Fruit fly (Drosophila melanogaster) whole organism, embryonic: ENCODE measurements around the gene uif.

ENCODE experiments used
- dm ChIP-seq: fragments of 200-800 bp; sonication (Bioruptor generic); optimal IDR thresholded peaks from 3 replicates; lab custom pipeline; 2016; ENCODE audit warnings: missing biosample characterization, missing genetic modification characterization
- psq ChIP-seq: fragments of 200-800 bp; sonication (Bioruptor generic); optimal IDR thresholded peaks from 2 replicates; lab custom pipeline; 2017; ENCODE audit warnings: missing biosample characterization, missing genetic modification characterization
- tup ChIP-seq: fragments of 200-800 bp; sonication (Bioruptor generic); optimal IDR thresholded peaks from 2 replicates; lab custom pipeline; 2016; ENCODE audit warnings: missing biosample characterization, mild to moderate bottlenecking, missing genetic modification characterization, moderate library complexity

DNA sequence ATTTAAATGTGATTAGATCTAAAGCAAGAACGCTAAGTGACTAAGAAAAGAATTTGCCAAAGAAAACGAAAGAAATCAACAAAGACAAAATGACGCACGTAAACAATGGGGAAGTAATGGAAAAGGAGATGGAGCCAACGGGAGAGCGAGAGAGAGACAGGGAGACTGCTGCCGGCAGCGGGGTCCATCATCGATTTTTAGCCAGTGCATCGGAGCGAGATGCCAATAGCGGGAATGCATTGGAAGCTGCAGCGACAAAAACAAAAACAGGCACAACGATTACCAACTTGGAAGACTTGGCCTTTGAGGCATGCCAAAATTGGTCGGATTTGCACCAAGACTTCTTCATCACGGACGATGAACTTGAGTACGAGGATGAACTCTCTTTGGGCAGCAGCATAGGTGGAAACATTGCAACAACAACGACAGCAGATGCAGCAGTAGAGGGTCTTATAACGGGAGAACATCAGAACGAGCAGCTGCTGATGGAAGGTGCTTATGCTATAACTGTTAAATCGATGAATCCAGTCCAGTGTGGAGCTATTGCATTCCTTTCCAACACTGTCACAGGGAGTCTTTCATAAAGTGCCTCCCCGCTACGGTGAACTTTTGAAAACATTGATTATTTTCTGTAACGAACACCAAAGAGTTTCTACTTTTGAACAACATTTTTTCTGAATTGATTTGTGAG is 40.5 kb upstream of the uif start:
- no peak for TF ChIP-seq tup (GFP tag; lab: Kevin White, UChicago)
- TF ChIP-seq psq (GFP tag; lab: Kevin White, UChicago) = no peak
- TF ChIP-seq dm (GFP tag; lab: Kevin White, UChicago) = no peak
